Fruit fly (Drosophila melanogaster) whole organism, embryonic: ENCODE measurements around the gene pes.

Source experiments
- Abd-B ChIP-seq: fragments of 200-800 bp; sonication (Bioruptor generic); optimal IDR thresholded peaks from 2 replicates; lab custom pipeline; 2018; ENCODE audit warnings: missing biosample characterization, mild to moderate bottlenecking, missing genetic modification characterization, moderate library complexity
- CG10979 ChIP-seq: fragments of 200-800 bp; sonication (Bioruptor generic); optimal IDR thresholded peaks from 2 replicates; lab custom pipeline; 2018; ENCODE audit warnings: missing biosample characterization, mild to moderate bottlenecking, missing genetic modification characterization, moderate library complexity
- CG11085 ChIP-seq: fragments of 200-800 bp; sonication (Bioruptor generic); IDR thresholded peaks from 2 replicates; pipeline ENCODE4 v1.3.6; 2022; ENCODE audit warnings: missing biosample characterization, missing genetic modification characterization
- CG13123 ChIP-seq: fragments of 200-800 bp; sonication (Bioruptor generic); optimal IDR thresholded peaks from 2 replicates; lab custom pipeline; 2016; ENCODE audit warnings: missing biosample characterization, missing genetic modification characterization
- CG13624 ChIP-seq: fragments of 200-800 bp; sonication (Bioruptor generic); optimal IDR thresholded peaks from 2 replicates; lab custom pipeline; 2016; ENCODE audit warnings: missing biosample characterization, missing genetic modification characterization
- CG17186 ChIP-seq: fragments of 200-800 bp; sonication (Bioruptor generic); optimal IDR thresholded peaks from 3 replicates; lab custom pipeline; 2017; ENCODE audit warnings: missing biosample characterization, missing genetic modification reagents, missing genetic modification characterization
- CG17612 ChIP-seq: fragments of 200-800 bp; sonication (Bioruptor generic); IDR thresholded peaks from 2 replicates; pipeline ENCODE4 v1.3.6; 2022; ENCODE audit warnings: missing biosample characterization, missing genetic modification characterization
- CG18262 ChIP-seq: fragments of 200-800 bp; optimal IDR thresholded peaks from 3 replicates; lab custom pipeline; 2019; ENCODE audit warnings: missing biosample characterization, mild to moderate bottlenecking, missing genetic modification characterization, moderate library complexity
- CG18476 ChIP-seq: fragments of 200-800 bp; sonication (Bioruptor generic); optimal IDR thresholded peaks from 2 replicates; lab custom pipeline; 2016; ENCODE audit warnings: missing biosample characterization, mild to moderate bottlenecking, missing genetic modification characterization
- CG2120 ChIP-seq: fragments of 200-800 bp; sonication (Bioruptor generic); optimal IDR thresholded peaks from 3 replicates; lab custom pipeline; 2016; ENCODE audit warnings: missing biosample characterization, missing genetic modification characterization
- CG2712 ChIP-seq: fragments of 200-800 bp; optimal IDR thresholded peaks from 3 replicates; lab custom pipeline; 2019; ENCODE audit warnings: missing biosample characterization, mild to moderate bottlenecking, missing genetic modification characterization, moderate library complexity
- CG2889 ChIP-seq: fragments of 200-800 bp; sonication (Bioruptor generic); IDR thresholded peaks from 3 replicates; pipeline ENCODE4 v1.3.6; 2022; ENCODE audit warnings: missing biosample characterization, missing genetic modification characterization
- CG32532 ChIP-seq: fragments of 200-800 bp; sonication (Bioruptor generic); IDR thresholded peaks from 2 replicates; pipeline ENCODE4 v1.3.6; 2022; ENCODE audit warnings: missing biosample characterization, missing genetic modification characterization
- CG32772 ChIP-seq: fragments of 200-800 bp; sonication (Bioruptor generic); IDR thresholded peaks from 2 replicates; pipeline ENCODE4 v1.3.6; 2022; ENCODE audit warnings: missing biosample characterization, missing genetic modification characterization
- CG33213 ChIP-seq: fragments of 200-800 bp; sonication (Bioruptor generic); optimal IDR thresholded peaks from 3 replicates; lab custom pipeline; 2016; ENCODE audit warnings: missing biosample characterization, missing genetic modification characterization
- CG4730 ChIP-seq: fragments of 200-800 bp; sonication (Bioruptor generic); IDR thresholded peaks from 2 replicates; pipeline ENCODE4 v1.3.6; 2022; ENCODE audit warnings: missing biosample characterization, missing genetic modification characterization
- CG5245 ChIP-seq: fragments of 200-800 bp; sonication (Bioruptor generic); optimal IDR thresholded peaks from 3 replicates; lab custom pipeline; 2016; ENCODE audit warnings: missing biosample characterization, missing genetic modification characterization
- CG6175 ChIP-seq: fragments of 200-800 bp; sonication (Bioruptor generic); IDR thresholded peaks from 3 replicates; pipeline ENCODE4 v1.3.6; 2022; ENCODE audit warnings: missing biosample characterization, missing genetic modification characterization
- CG6765 ChIP-seq: fragments of 200-800 bp; sonication (Bioruptor generic); optimal IDR thresholded peaks from 3 replicates; lab custom pipeline; 2017; ENCODE audit warnings: missing biosample characterization, mild to moderate bottlenecking, missing genetic modification characterization
- Deaf1 ChIP-seq: fragments of 200-800 bp; optimal IDR thresholded peaks from 3 replicates; lab custom pipeline; 2019; ENCODE audit warnings: missing biosample characterization, mild to moderate bottlenecking, missing genetic modification characterization, moderate library complexity
- Dfd ChIP-seq, 2 experiments: fragments of >200 bp; optimal IDR thresholded peaks; 2 replicates each; lab custom pipeline; 2017; ENCODE audit warnings: missing biosample characterization in 2 of 2, missing genetic modification characterization in 2 of 2
- Hey ChIP-seq: fragments of 200-800 bp; sonication (Bioruptor generic); optimal IDR thresholded peaks from 3 replicates; lab custom pipeline; 2018; ENCODE audit warnings: missing biosample characterization, mild to moderate bottlenecking, missing genetic modification characterization
- Kr ChIP-seq: fragments of 200-800 bp; sonication (Bioruptor generic); optimal IDR thresholded peaks from 2 replicates; lab custom pipeline; 2017; ENCODE audit warnings: missing biosample characterization, mild to moderate bottlenecking, missing genetic modification characterization
- Mad ChIP-seq: fragments of 200-800 bp; sonication (Bioruptor generic); optimal IDR thresholded peaks from 2 replicates; lab custom pipeline; 2016; ENCODE audit warnings: missing biosample characterization, missing genetic modification characterization
- Max ChIP-seq: fragments of 200-800 bp; sonication (Bioruptor generic); optimal IDR thresholded peaks from 2 replicates; lab custom pipeline; 2016; ENCODE audit warnings: missing biosample characterization, mild to moderate bottlenecking, missing genetic modification characterization
- NFAT ChIP-seq: fragments of 200-800 bp; sonication (Bioruptor generic); IDR thresholded peaks from 2 replicates; pipeline ENCODE4 v1.3.6; 2022; ENCODE audit warnings: missing biosample characterization, missing genetic modification characterization
- Nf-YA ChIP-seq: fragments of 200-800 bp; sonication (Bioruptor generic); IDR thresholded peaks from 2 replicates; pipeline ENCODE4 v1.3.6; 2022; ENCODE audit warnings: missing biosample characterization, missing genetic modification characterization
- Ptx1 ChIP-seq: fragments of 200-800 bp; sonication (Bioruptor generic); IDR thresholded peaks from 2 replicates; pipeline ENCODE4 v1.3.6; 2022; ENCODE audit warnings: missing biosample characterization, missing genetic modification characterization
- Rfx ChIP-seq: fragments of 200-800 bp; sonication (Bioruptor generic); IDR thresholded peaks from 2 replicates; pipeline ENCODE4 v1.3.6; 2022; ENCODE audit warnings: missing biosample characterization, missing genetic modification characterization
- Six4 ChIP-seq: fragments of 200-800 bp; sonication (Bioruptor generic); optimal IDR thresholded peaks from 2 replicates; lab custom pipeline; 2016; ENCODE audit warnings: missing biosample characterization, missing genetic modification characterization
- Ssrp ChIP-seq: fragments of 200-800 bp; sonication (Bioruptor generic); optimal IDR thresholded peaks from 2 replicates; lab custom pipeline; 2018; ENCODE audit warnings: missing biosample characterization, mild to moderate bottlenecking, missing genetic modification characterization, moderate library complexity
- ara ChIP-seq: fragments of 200-800 bp; sonication (Bioruptor generic); IDR thresholded peaks from 2 replicates; pipeline ENCODE4 v1.3.6; 2022; ENCODE audit warnings: missing biosample characterization, missing genetic modification characterization
- bab2 ChIP-seq: fragments of 200-800 bp; sonication (Bioruptor generic); optimal IDR thresholded peaks from 2 replicates; lab custom pipeline; 2016; ENCODE audit warnings: missing biosample characterization, missing genetic modification characterization
- cato ChIP-seq: fragments of 200-800 bp; sonication (Bioruptor generic); optimal IDR thresholded peaks from 2 replicates; lab custom pipeline; 2016; ENCODE audit warnings: missing biosample characterization, missing genetic modification characterization, borderline replicate concordance
- da ChIP-seq: fragments of 200-800 bp; sonication (Bioruptor generic); optimal IDR thresholded peaks from 2 replicates; lab custom pipeline; 2016; ENCODE audit warnings: missing biosample characterization, missing genetic modification characterization
- dpn ChIP-seq, 2 experiments: fragments of 200-800 bp; sonication (Bioruptor generic); optimal IDR thresholded peaks; 3 replicates each; lab custom pipeline; 2016; ENCODE audit warnings: missing biosample characterization in 2 of 2, missing genetic modification characterization in 2 of 2
- grn ChIP-seq: fragments of 200-800 bp; sonication (Bioruptor generic); optimal IDR thresholded peaks from 3 replicates; lab custom pipeline; 2017; ENCODE audit warnings: missing biosample characterization, missing genetic modification characterization
- gro ChIP-seq: fragments of 200-800 bp; sonication (Bioruptor generic); optimal IDR thresholded peaks from 2 replicates; lab custom pipeline; 2016; ENCODE audit warnings: missing biosample characterization, missing genetic modification characterization
- gsb ChIP-seq: fragments of 200-800 bp; sonication (Bioruptor generic); IDR thresholded peaks from 2 replicates; pipeline ENCODE4 v1.3.6; 2022; ENCODE audit warnings: missing biosample characterization, missing genetic modification characterization
- lbe ChIP-seq: fragments of 200-800 bp; sonication (Bioruptor generic); optimal IDR thresholded peaks from 2 replicates; lab custom pipeline; 2016; ENCODE audit warnings: missing biosample characterization, mild to moderate bottlenecking, missing genetic modification characterization
- lilli ChIP-seq: fragments of 200-800 bp; sonication (Bioruptor generic); optimal IDR thresholded peaks from 3 replicates; lab custom pipeline; 2016; ENCODE audit warnings: missing biosample characterization, missing genetic modification characterization
- nmo ChIP-seq: fragments of 200-800 bp; sonication (Bioruptor generic); optimal IDR thresholded peaks from 2 replicates; lab custom pipeline; 2018; ENCODE audit warnings: missing biosample characterization, mild to moderate bottlenecking, missing genetic modification characterization, moderate library complexity
- onecut ChIP-seq: fragments of 200-800 bp; sonication (Bioruptor generic); IDR thresholded peaks from 2 replicates; pipeline ENCODE4 v1.3.6; 2022; ENCODE audit warnings: missing biosample characterization, missing genetic modification characterization
- otp ChIP-seq: fragments of 200-800 bp; sonication (Bioruptor generic); IDR thresholded peaks from 3 replicates; pipeline ENCODE4, ENCODE4 v1.3.6; 2022; ENCODE audit warnings: missing biosample characterization, missing genetic modification characterization
- pan ChIP-seq, 4 experiments: fragments of >200 bp in 3 of 4; fragments of 200-800 bp in 1 of 4; sonication (Bioruptor generic) in 1 of 4; optimal IDR thresholded peaks in 3 of 4; IDR thresholded peaks in 1 of 4; 2 replicates each; pipeline versions ENCODE4 v1.3.6 to Lab custom; 2017 to 2022; ENCODE audit warnings: missing biosample characterization in 2 of 4, missing genetic modification characterization in 2 of 4, mixed read lengths in 1 of 4
- run ChIP-seq: fragments of 200-800 bp; sonication (Bioruptor generic); optimal IDR thresholded peaks from 3 replicates; lab custom pipeline; 2018; ENCODE audit warnings: missing biosample characterization, mild to moderate bottlenecking, missing genetic modification characterization
- tx ChIP-seq: fragments of 200-800 bp; sonication (Bioruptor generic); optimal IDR thresholded peaks from 2 replicates; lab custom pipeline; 2016; ENCODE audit warnings: missing biosample characterization, missing genetic modification characterization
- yki ChIP-seq: fragments of >200 bp; optimal IDR thresholded peaks from 3 replicates; lab custom pipeline; 2018
- zfh2 ChIP-seq: fragments of 200-800 bp; sonication (Bioruptor generic); optimal IDR thresholded peaks from 2 replicates; lab custom pipeline; 2016; ENCODE audit warnings: missing biosample characterization, missing genetic modification characterization

The pes gene

dm6 chr2L:8001694-8002627 is 8.0 kb upstream of the pes start (continued):
- TF ChIP-seq CG32532 (GFP tag; lab: Robert Waterston, UW) (peak; percentile 85), cato (GFP tag; lab: Kevin White, UChicago) (peak; percentile 73), CG17612 (peak; percentile 54; the same call in 1 of the 2 replicates), CG6175 (0 out of 3 replicates have a peak, but pooled peaks have one; percentile 43), run (peak; percentile 80), CG17186 (GFP tag; lab: Kevin White, UChicago) (no peak), CG6765 (GFP tag; lab: Kevin White, UChicago) (peak; percentile 81), lilli (GFP tag; lab: Kevin White, UChicago) (peak; percentile 88), onecut (peak; percentile 66), CG5245 (peak; percentile 75), CG2120 (GFP tag; lab: Kevin White, UChicago) (peak; percentile 89), bab2 (peak; percentile 81), Six4 (GFP tag; lab: Kevin White, UChicago) (peak; percentile 75), gro (GFP tag; lab: Kevin White, UChicago) (peak; percentile 62), Ptx1 (GFP tag; lab: Robert Waterston, UW) (peak; percentile 91), CG11085 (GFP tag; lab: Robert Waterston, UW) (peak; percentile 52), CG33213 (GFP tag; lab: Kevin White, UChicago) (peak; percentile 35), Deaf1 (peak; percentile 69), da (GFP tag; lab: Kevin White, UChicago) (peak; percentile 30), CG18262 (tag; lab: Kevin White, UChicago) (peak; percentile 93), pan (optimal IDR thresholded peaks at IDR 0.05; lab: Kevin White, UChicago) (no peak), pan (GFP tag; optimal IDR thresholded peaks at IDR 0.05 in 1 of 2, IDR thresholded peaks at IDR 0.05 in 1 of 2) (peak in 1 of 2 experiments; percentile 87), Hey (tag; lab: Kevin White, UChicago) (peak; percentile 13), CG32772 (peak; percentile 66), Abd-B (GFP tag; lab: Kevin White, UChicago) (peak; percentile 90), zfh2 (GFP tag; lab: Kevin White, UChicago) (peak; percentile 71), Nf-YA (GFP tag; lab: Robert Waterston, UW) (peak; percentile 62), Mad (GFP tag; lab: Kevin White, UChicago) (peak; percentile 56), tx (GFP tag; lab: Kevin White, UChicago) (peak; percentile 69), CG4730 (GFP tag; lab: Robert Waterston, UW) (peak; percentile 81), ara (peak; percentile 68; the same call in 1 of the 2 replicates), otp (GFP tag; lab: Robert Waterston, UW) (peak; percentile 74; the same call in 2 of the 3 replicates), CG18476 (GFP tag; lab: Kevin White, UChicago) (peak; percentile 86), gsb (GFP tag; lab: Robert Waterston, UW) (peak; percentile 82), CG2889 (GFP tag; lab: Robert Waterston, UW) (peak; percentile 66; the same call in 2 of the 3 replicates), Dfd (GFP tag; optimal IDR thresholded peaks at IDR 0.05; lab: Kevin White, UChicago) (no peak), nmo (GFP tag; lab: Kevin White, UChicago) (peak; percentile 94), Rfx (GFP tag; lab: Robert Waterston, UW) (peak; percentile 78), CG13123 (GFP tag; lab: Kevin White, UChicago) (peak; percentile 44), yki (lab: Kevin White, UChicago) (no peak), Ssrp (peak; percentile 79), NFAT (GFP tag; lab: Robert Waterston, UW) (peak; percentile 60; the same call in 1 of the 2 replicates), grn (peak; percentile 78), lbe (GFP tag; lab: Kevin White, UChicago) (peak; percentile 31), CG13624 (GFP tag; lab: Kevin White, UChicago) (peak; percentile 86), CG10979 (tag; lab: Kevin White, UChicago) (peak; percentile 88), dpn (GFP tag; optimal IDR thresholded peaks at IDR 0.05; lab: Kevin White, UChicago) (peak; percentile 84 to 85), CG2712 (tag; lab: Kevin White, UChicago) (peak; percentile 92), Max (GFP tag; lab: Kevin White, UChicago) (peak; percentile 87), Kr (GFP tag; lab: Kevin White, UChicago) (no peak)
